Worm (Caenorhabditis elegans) whole organism, L4/young adult: ENCODE measurements around the gene flp-8.

Source experiments
- W03F9.2 ChIP-seq: fragments of 150-350 bp; optimal IDR thresholded peaks from 2 replicates; lab custom pipeline; 2014; ENCODE audit warnings: missing biosample characterization, missing genetic modification characterization
- him-1 ChIP-seq: sonication (generic microtip); optimal IDR thresholded peaks from 2 replicates; lab custom pipeline; 2016; ENCODE audit warnings: missing genotype, missing genetic modification reagents, missing genetic modification characterization, missing compliant biosample characterization

ce11 chrX:14831531-14831930, 49.7 kb upstream of the flp-8 start, which contains the start of gene dpf-2:
- TF ChIP-seq him-1 (tag; lab: Kevin White, UChicago) (no peak), W03F9.2 (tag; lab: Kevin White, UChicago) (no peak)
